Fruit fly (Drosophila melanogaster) whole organism, embryonic: ENCODE measurements around the gene Nulp1.

Source experiments
- Bdp1 ChIP-seq: fragments of 200-800 bp; sonication (Bioruptor generic); optimal IDR thresholded peaks from 3 replicates; lab custom pipeline; 2016; ENCODE audit warnings: missing biosample characterization, missing genetic modification characterization
- CG10543 ChIP-seq: fragments of 200-800 bp; sonication (Bioruptor generic); optimal IDR thresholded peaks from 3 replicates; lab custom pipeline; 2017; ENCODE audit warnings: missing biosample characterization, mild to moderate bottlenecking, missing genetic modification characterization, moderate library complexity
- CG10565 ChIP-seq: fragments of 200-800 bp; sonication (Bioruptor generic); optimal IDR thresholded peaks from 3 replicates; lab custom pipeline; 2016; ENCODE audit warnings: missing biosample characterization, mild to moderate bottlenecking, missing genetic modification characterization
- CG12299 ChIP-seq: fragments of 200-800 bp; sonication (Bioruptor generic); optimal IDR thresholded peaks from 2 replicates; lab custom pipeline; 2018; ENCODE audit warnings: missing biosample characterization, mild to moderate bottlenecking, missing genetic modification characterization
- CG13775 ChIP-seq: fragments of 200-800 bp; sonication (Bioruptor generic); optimal IDR thresholded peaks from 3 replicates; lab custom pipeline; 2017; ENCODE audit warnings: missing biosample characterization, mild to moderate bottlenecking, missing genetic modification characterization
- CG15011 ChIP-seq: fragments of 200-800 bp; sonication (Bioruptor generic); optimal IDR thresholded peaks from 3 replicates; lab custom pipeline; 2018; ENCODE audit warnings: missing biosample characterization, mild to moderate bottlenecking, missing genetic modification characterization
- CG30020 ChIP-seq: fragments of 200-800 bp; optimal IDR thresholded peaks from 2 replicates; lab custom pipeline; 2019; ENCODE audit warnings: missing biosample characterization, mild to moderate bottlenecking, missing genetic modification characterization, moderate library complexity
- CG3065 ChIP-seq: fragments of 200-800 bp; sonication (Bioruptor generic); optimal IDR thresholded peaks from 2 replicates; lab custom pipeline; 2016; ENCODE audit warnings: missing biosample characterization, missing genetic modification characterization
- CG42726 ChIP-seq: fragments of 200-800 bp; sonication (Bioruptor generic); IDR thresholded peaks from 2 replicates; pipeline ENCODE4 v1.3.6; 2022; ENCODE audit warnings: missing biosample characterization, missing genetic modification characterization; ENCODE audit not compliant: partially characterized antibody
- CG4424 ChIP-seq: fragments of 200-800 bp; sonication (Bioruptor generic); optimal IDR thresholded peaks from 3 replicates; lab custom pipeline; 2016; ENCODE audit warnings: missing biosample characterization, missing genetic modification characterization
- CG6254 ChIP-seq: fragments of 200-800 bp; sonication (Bioruptor generic); optimal IDR thresholded peaks from 3 replicates; lab custom pipeline; 2017; ENCODE audit warnings: mild to moderate bottlenecking, missing biosample characterization, missing genetic modification reagents, missing genetic modification characterization
- CG6791 ChIP-seq: fragments of 200-800 bp; sonication (Bioruptor generic); IDR thresholded peaks from 3 replicates; pipeline ENCODE4 v1.3.6; 2022; ENCODE audit warnings: missing biosample characterization, missing genetic modification characterization; ENCODE audit not compliant: partially characterized antibody
- CG7839 ChIP-seq: fragments of 200-800 bp; sonication (Bioruptor generic); optimal IDR thresholded peaks from 3 replicates; lab custom pipeline; 2018; ENCODE audit warnings: missing biosample characterization, mild to moderate bottlenecking, missing genetic modification characterization, moderate library complexity
- CG8089 ChIP-seq: fragments of 200-800 bp; sonication (Bioruptor generic); optimal IDR thresholded peaks from 3 replicates; lab custom pipeline; 2016; ENCODE audit warnings: missing biosample characterization, missing genetic modification characterization
- CG9876 ChIP-seq: fragments of 200-800 bp; sonication (Bioruptor generic); optimal IDR thresholded peaks from 2 replicates; lab custom pipeline; 2016; ENCODE audit warnings: missing biosample characterization, missing genetic modification characterization
- CG9932 ChIP-seq: fragments of 200-800 bp; sonication (Bioruptor generic); IDR thresholded peaks from 2 replicates; pipeline ENCODE4 v1.3.6; 2022; ENCODE audit warnings: missing biosample characterization, missing genetic modification characterization
- D19A ChIP-seq: fragments of 200-800 bp; optimal IDR thresholded peaks from 3 replicates; lab custom pipeline; 2019; ENCODE audit warnings: missing biosample characterization, mild to moderate bottlenecking, missing genetic modification characterization, moderate library complexity
- Dip2 ChIP-seq: fragments of 200-800 bp; sonication (Bioruptor generic); IDR thresholded peaks from 2 replicates; pipeline ENCODE4 v1.3.6; 2022; ENCODE audit warnings: missing biosample characterization, missing genetic modification characterization
- Ets65A ChIP-seq: fragments of 200-800 bp; sonication (Bioruptor generic); peaks from one replicate; lab custom pipeline; 2016; ENCODE audit warnings: missing biosample characterization, missing genetic modification characterization
- HLH54F ChIP-seq: fragments of 200-800 bp; sonication (Bioruptor generic); optimal IDR thresholded peaks from 3 replicates; lab custom pipeline; 2016; ENCODE audit warnings: missing biosample characterization, missing genetic modification characterization
- MBD-R2 ChIP-seq: fragments of 200-800 bp; sonication (Bioruptor generic); IDR thresholded peaks from 2 replicates; pipeline ENCODE4 v1.3.6; 2022; ENCODE audit warnings: missing biosample characterization, missing genetic modification characterization
- Mad ChIP-seq: fragments of 200-800 bp; sonication (Bioruptor generic); optimal IDR thresholded peaks from 2 replicates; lab custom pipeline; 2016; ENCODE audit warnings: missing biosample characterization, missing genetic modification characterization
- Trl ChIP-seq, 3 experiments: fragments of >200 bp in 2 of 3; fragments of 200-800 bp in 1 of 3; sonication (Bioruptor generic) in 1 of 3; optimal IDR thresholded peaks; 2 replicates in 1 of 3; 3 replicates in 2 of 3; lab custom pipeline; 2016 to 2017; ENCODE audit warnings: missing biosample characterization in 1 of 3, missing genetic modification characterization in 1 of 3
- amos ChIP-seq: fragments of 200-800 bp; sonication (Bioruptor generic); IDR thresholded peaks from 2 replicates; pipeline ENCODE4 v1.3.6; 2022; ENCODE audit warnings: missing biosample characterization, missing genetic modification characterization; ENCODE audit not compliant: partially characterized antibody
- bbx ChIP-seq: fragments of 200-800 bp; sonication (Bioruptor generic); IDR thresholded peaks from 2 replicates; pipeline ENCODE4 v1.3.6; 2022; ENCODE audit warnings: missing biosample characterization, missing genetic modification characterization; ENCODE audit not compliant: partially characterized antibody
- dati ChIP-seq: fragments of 200-800 bp; sonication (Bioruptor generic); IDR thresholded peaks from 2 replicates; pipeline ENCODE4 v1.3.6; 2022; ENCODE audit warnings: missing biosample characterization, missing genetic modification characterization
- fu2 ChIP-seq: fragments of 200-800 bp; sonication (Bioruptor generic); optimal IDR thresholded peaks from 2 replicates; lab custom pipeline; 2016; ENCODE audit warnings: missing biosample characterization, missing genetic modification characterization
- gcm2 ChIP-seq: fragments of 200-800 bp; sonication (Bioruptor generic); optimal IDR thresholded peaks from 2 replicates; lab custom pipeline; 2016; ENCODE audit warnings: missing biosample characterization, missing genetic modification characterization
- gem ChIP-seq: fragments of 200-800 bp; sonication (Bioruptor generic); optimal IDR thresholded peaks from 2 replicates; lab custom pipeline; 2019; ENCODE audit warnings: missing biosample characterization, mild to moderate bottlenecking, missing genetic modification characterization, moderate library complexity
- gsb ChIP-seq: fragments of 200-800 bp; sonication (Bioruptor generic); IDR thresholded peaks from 2 replicates; pipeline ENCODE4 v1.3.6; 2022; ENCODE audit warnings: missing biosample characterization, missing genetic modification characterization
- kah ChIP-seq: fragments of 200-800 bp; sonication (Bioruptor generic); optimal IDR thresholded peaks from 2 replicates; lab custom pipeline; 2018; ENCODE audit warnings: missing biosample characterization, mild to moderate bottlenecking, missing genetic modification characterization
- lilli ChIP-seq: fragments of 200-800 bp; sonication (Bioruptor generic); optimal IDR thresholded peaks from 3 replicates; lab custom pipeline; 2016; ENCODE audit warnings: missing biosample characterization, missing genetic modification characterization
- psq ChIP-seq: fragments of 200-800 bp; sonication (Bioruptor generic); optimal IDR thresholded peaks from 2 replicates; lab custom pipeline; 2017; ENCODE audit warnings: missing biosample characterization, missing genetic modification characterization
- row ChIP-seq: fragments of 200-800 bp; sonication (Bioruptor generic); IDR thresholded peaks from 3 replicates; pipeline ENCODE4 v1.3.6; 2022; ENCODE audit warnings: missing biosample characterization, missing genetic modification characterization
- sens ChIP-seq: fragments of 200-800 bp; sonication (Bioruptor generic); peaks from one replicate; lab custom pipeline; 2016; ENCODE audit warnings: missing biosample characterization, missing genetic modification characterization
- sima ChIP-seq: fragments of 200-800 bp; sonication (Bioruptor generic); optimal IDR thresholded peaks from 2 replicates; lab custom pipeline; 2016; ENCODE audit warnings: missing biosample characterization, missing genetic modification characterization
- slou ChIP-seq: fragments of 200-800 bp; sonication (Bioruptor generic); optimal IDR thresholded peaks from 3 replicates; lab custom pipeline; 2016; ENCODE audit warnings: missing biosample characterization, missing genetic modification characterization
- tna ChIP-seq: fragments of 200-800 bp; sonication (Bioruptor generic); IDR thresholded peaks from 2 replicates; pipeline ENCODE4 v1.3.6; 2022; ENCODE audit warnings: missing biosample characterization, missing genetic modification characterization; ENCODE audit not compliant: partially characterized antibody

Gene Nulp1

DNA sequence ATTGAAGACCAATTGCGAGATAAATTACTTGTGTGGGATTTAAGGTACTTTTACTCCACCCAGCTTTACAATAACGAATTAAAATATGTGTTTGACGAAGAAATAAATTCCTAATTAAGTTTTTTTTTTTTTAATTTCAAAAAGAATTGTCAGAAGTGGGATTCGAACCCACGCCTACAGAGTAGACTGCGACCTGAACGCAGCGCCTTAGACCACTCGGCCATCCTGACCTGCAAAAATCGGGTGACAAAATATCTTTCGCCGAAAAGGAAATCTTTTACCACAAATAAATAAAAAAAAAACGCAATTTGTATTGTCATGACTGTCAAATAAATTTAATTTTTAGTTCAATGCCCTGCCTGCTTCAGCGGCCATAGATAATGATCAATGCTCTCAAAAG is 42.1 kb upstream of the Nulp1 start:
- TF ChIP-seq CG3065: no peak
- TF ChIP-seq sens (GFP tag; lab: Kevin White, UChicago): peak; percentile 60
- no peak for TF ChIP-seq MBD-R2 (GFP tag; lab: Robert Waterston, UW)
- 0 out of 2 replicates have a peak, but pooled peaks have one; percentile 8 for TF ChIP-seq tna (GFP tag; lab: Robert Waterston, UW)
- no peak for TF ChIP-seq CG4424 (GFP tag; lab: Kevin White, UChicago)
- TF ChIP-seq CG15011 (GFP tag; lab: Kevin White, UChicago): no peak
- TF ChIP-seq CG10543 (GFP tag; lab: Kevin White, UChicago): no peak
- TF ChIP-seq D19A (tag; lab: Kevin White, UChicago): no peak
- no peak for TF ChIP-seq fu2 (GFP tag; lab: Kevin White, UChicago)
- TF ChIP-seq lilli: no peak
- TF ChIP-seq slou (GFP tag; lab: Kevin White, UChicago): no peak
- no peak for TF ChIP-seq CG9876 (GFP tag; lab: Kevin White, UChicago)
- no peak for TF ChIP-seq gsb (GFP tag; lab: Robert Waterston, UW)
- TF ChIP-seq Ets65A (GFP tag; lab: Kevin White, UChicago): no peak
- TF ChIP-seq sima (GFP tag; lab: Kevin White, UChicago): no peak
- no peak for TF ChIP-seq Dip2 (GFP tag; lab: Robert Waterston, UW)
- TF ChIP-seq CG8089 (GFP tag; lab: Kevin White, UChicago): no peak
- no peak for TF ChIP-seq gem (tag; lab: Kevin White, UChicago)
- 0 out of 2 replicates have a peak, but pooled peaks have one; percentile 36 for TF ChIP-seq amos (GFP tag; lab: Robert Waterston, UW)
- no peak for TF ChIP-seq row (GFP tag; lab: Robert Waterston, UW)
- no peak for TF ChIP-seq Mad (GFP tag; lab: Kevin White, UChicago)
- TF ChIP-seq Bdp1 (GFP tag; lab: Kevin White, UChicago): peak; percentile 80

DNA sequence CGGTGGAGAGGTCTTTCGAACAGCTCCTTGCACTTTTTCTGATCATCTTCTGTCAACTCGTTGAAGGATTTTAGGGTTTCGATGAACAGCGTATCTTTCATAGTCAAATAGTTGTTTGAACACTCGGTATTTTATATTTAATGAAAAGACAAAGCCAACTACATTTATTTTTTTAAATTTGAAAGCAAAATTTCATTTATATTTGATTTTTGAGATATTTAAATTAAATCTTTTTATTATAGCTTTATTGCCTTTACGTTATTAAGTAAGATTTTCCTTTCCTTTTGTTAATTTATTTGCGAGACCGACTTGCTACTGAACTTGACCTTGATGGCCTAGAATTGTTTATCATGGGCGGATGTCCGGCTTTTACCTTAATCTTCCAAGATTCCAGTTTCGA is 41.0 kb upstream of the Nulp1 start, which contains the start of gene CG42590:
Gene CG42590, minus strand, starts transcription at position 101 of the 400 bp plus-strand sequence.
- no peak for TF ChIP-seq CG6791 (GFP tag; lab: Robert Waterston, UW)
- no peak for TF ChIP-seq CG9932
- TF ChIP-seq CG30020 (tag; lab: Kevin White, UChicago): no peak
- TF ChIP-seq gcm2: no peak
- no peak for TF ChIP-seq psq (GFP tag; lab: Kevin White, UChicago)
- TF ChIP-seq HLH54F (GFP tag; lab: Kevin White, UChicago): no peak
- TF ChIP-seq Trl (optimal IDR thresholded peaks at IDR 0.05; lab: Kevin White, UChicago): no peak
- TF ChIP-seq Trl (GFP tag; optimal IDR thresholded peaks at IDR 0.05; lab: Kevin White, UChicago): no peak
- no peak for TF ChIP-seq dati (GFP tag; lab: Robert Waterston, UW)
- no peak for TF ChIP-seq CG12299 (tag; lab: Kevin White, UChicago)
- no peak for TF ChIP-seq CG10565 (GFP tag; lab: Kevin White, UChicago)
- TF ChIP-seq bbx (GFP tag; lab: Robert Waterston, UW): no peak
- TF ChIP-seq kah (GFP tag; lab: Kevin White, UChicago): no peak
- no peak for TF ChIP-seq CG42726 (GFP tag; lab: Robert Waterston, UW)
- TF ChIP-seq CG13775 (GFP tag; lab: Kevin White, UChicago): no peak

DNA sequence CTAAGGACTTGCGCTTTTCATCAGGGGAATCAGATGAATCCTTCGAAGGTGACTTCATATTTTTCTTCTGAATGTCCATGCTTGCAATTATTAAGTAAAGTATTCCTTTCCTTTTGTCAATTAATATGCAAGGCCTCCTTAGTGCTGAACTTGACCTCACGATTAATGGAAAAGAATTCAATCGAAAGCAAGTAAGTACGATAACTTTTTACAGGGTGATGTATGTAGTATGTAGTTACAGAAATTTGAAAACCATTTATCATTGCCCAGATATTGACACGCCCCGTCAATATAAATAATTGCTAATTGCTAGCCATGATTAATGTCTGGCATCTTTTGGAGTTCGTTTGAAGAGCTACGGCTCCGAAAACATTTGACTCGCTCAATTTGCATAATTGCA is 40.3 kb upstream of the Nulp1 start, which contains the start of gene CG42591:
Gene CG42591, minus strand, starts transcription at position 101 of the 400 bp plus-strand sequence.
- TF ChIP-seq CG6254 (GFP tag; lab: Kevin White, UChicago) (peak; percentile 37), CG7839 (tag; lab: Kevin White, UChicago) (no peak)
